Fruit fly (Drosophila melanogaster) whole organism, embryonic: Measurements from ENCODE around the gene CG5447.
A peak's percentile ranks its signal among the peaks of the same experiment; 100 is the strongest.

Experiments
- Ada2b ChIP-seq: fragments of 200-800 bp; sonication (Bioruptor generic); IDR thresholded peaks from 2 replicates; pipeline ENCODE4 v1.3.6; 2022; ENCODE audit warnings: missing biosample characterization, missing genetic modification characterization
- Atf-2 ChIP-seq: fragments of 200-800 bp; sonication (Bioruptor generic); optimal IDR thresholded peaks from 2 replicates; lab custom pipeline; 2016; ENCODE audit warnings: missing biosample characterization, missing genetic modification characterization
- CG11504 ChIP-seq: fragments of 200-800 bp; sonication (Bioruptor generic); optimal IDR thresholded peaks from 3 replicates; lab custom pipeline; 2019; ENCODE audit warnings: missing biosample characterization, mild to moderate bottlenecking, missing genetic modification characterization, moderate library complexity
- CG1233 ChIP-seq: fragments of 200-800 bp; sonication (Bioruptor generic); optimal IDR thresholded peaks from 4 replicates; lab custom pipeline; 2018; ENCODE audit warnings: missing biosample characterization, mild to moderate bottlenecking, missing genetic modification characterization
- CG12942 ChIP-seq: fragments of 200-800 bp; sonication (Bioruptor generic); optimal IDR thresholded peaks from 3 replicates; lab custom pipeline; 2016; ENCODE audit warnings: missing biosample characterization, missing genetic modification characterization
- CG14860 ChIP-seq: fragments of 200-800 bp; sonication (Bioruptor generic); IDR thresholded peaks from 3 replicates; pipeline ENCODE4 v1.3.6; 2022; ENCODE audit warnings: missing biosample characterization, missing genetic modification characterization; ENCODE audit not compliant: partially characterized antibody
- CG17385 ChIP-seq: fragments of 200-800 bp; sonication (Bioruptor generic); optimal IDR thresholded peaks from 3 replicates; lab custom pipeline; 2018; ENCODE audit warnings: missing biosample characterization, mild to moderate bottlenecking, missing genetic modification characterization
- CG1792 ChIP-seq: fragments of 200-800 bp; sonication (Bioruptor generic); optimal IDR thresholded peaks from 2 replicates; lab custom pipeline; 2016; ENCODE audit warnings: missing biosample characterization, missing genetic modification characterization
- CG2129 ChIP-seq: fragments of 200-800 bp; sonication (Bioruptor generic); IDR thresholded peaks from 2 replicates; pipeline ENCODE4 v1.3.6; 2022; ENCODE audit warnings: missing biosample characterization, missing genetic modification characterization; ENCODE audit not compliant: partially characterized antibody
- CG30020 ChIP-seq: fragments of 200-800 bp; optimal IDR thresholded peaks from 2 replicates; lab custom pipeline; 2019; ENCODE audit warnings: missing biosample characterization, mild to moderate bottlenecking, missing genetic modification characterization, moderate library complexity
- CG5245 ChIP-seq: fragments of 200-800 bp; sonication (Bioruptor generic); optimal IDR thresholded peaks from 3 replicates; lab custom pipeline; 2016; ENCODE audit warnings: missing biosample characterization, missing genetic modification characterization
- CG7963 ChIP-seq: fragments of 200-800 bp; sonication (Bioruptor generic); IDR thresholded peaks from 3 replicates; pipeline ENCODE4 v1.3.6; 2022; ENCODE audit warnings: missing biosample characterization, missing genetic modification characterization; ENCODE audit not compliant: partially characterized antibody
- CG8089 ChIP-seq: fragments of 200-800 bp; sonication (Bioruptor generic); optimal IDR thresholded peaks from 3 replicates; lab custom pipeline; 2016; ENCODE audit warnings: missing biosample characterization, missing genetic modification characterization
- CG9437 ChIP-seq: fragments of 200-800 bp; sonication (Bioruptor generic); optimal IDR thresholded peaks from 2 replicates; lab custom pipeline; 2018; ENCODE audit warnings: missing biosample characterization, mild to moderate bottlenecking, missing genetic modification characterization
- CG9817 ChIP-seq: fragments of 200-800 bp; sonication (Bioruptor generic); optimal IDR thresholded peaks from 2 replicates; lab custom pipeline; 2018; ENCODE audit warnings: missing biosample characterization, mild to moderate bottlenecking, missing genetic modification characterization, moderate library complexity
- Dad ChIP-seq: fragments of 200-800 bp; sonication (Bioruptor generic); optimal IDR thresholded peaks from 3 replicates; lab custom pipeline; 2016; ENCODE audit warnings: missing biosample characterization, missing genetic modification characterization
- Doc3 ChIP-seq: fragments of 200-800 bp; sonication (Bioruptor generic); IDR thresholded peaks from 3 replicates; pipeline ENCODE4 v1.3.6; 2022; ENCODE audit warnings: missing biosample characterization, missing genetic modification characterization; ENCODE audit not compliant: partially characterized antibody
- Dref ChIP-seq: fragments of 200-800 bp; sonication (Bioruptor generic); IDR thresholded peaks from 2 replicates; pipeline ENCODE4 v1.3.6; 2022; ENCODE audit warnings: missing biosample characterization, missing genetic modification characterization
- Hr51 ChIP-seq, 2 experiments: fragments of 200-800 bp; sonication (Bioruptor generic); optimal IDR thresholded peaks; 2 replicates in 1 of 2; 3 replicates in 1 of 2; lab custom pipeline; 2016 to 2018; ENCODE audit warnings: missing biosample characterization in 2 of 2, missing genetic modification characterization in 2 of 2, mild to moderate bottlenecking in 1 of 2, moderate library complexity in 1 of 2
- NK7.1 ChIP-seq: fragments of 200-800 bp; sonication (Bioruptor generic); optimal IDR thresholded peaks from 3 replicates; lab custom pipeline; 2016; ENCODE audit warnings: missing biosample characterization, missing genetic modification characterization
- Opbp ChIP-seq: fragments of 200-800 bp; sonication (Bioruptor generic); IDR thresholded peaks from 3 replicates; pipeline ENCODE4 v1.3.6; 2022; ENCODE audit warnings: missing biosample characterization, missing genetic modification characterization; ENCODE audit not compliant: partially characterized antibody
- Taf1 ChIP-seq: fragments of 200-800 bp; sonication (Bioruptor generic); IDR thresholded peaks from 2 replicates; pipeline ENCODE4 v1.3.6; 2022; ENCODE audit warnings: missing biosample characterization, missing genetic modification characterization
- amos ChIP-seq: fragments of 200-800 bp; sonication (Bioruptor generic); IDR thresholded peaks from 2 replicates; pipeline ENCODE4 v1.3.6; 2022; ENCODE audit warnings: missing biosample characterization, missing genetic modification characterization; ENCODE audit not compliant: partially characterized antibody
- aop ChIP-seq: fragments of 200-800 bp; sonication (Bioruptor generic); IDR thresholded peaks from 2 replicates; pipeline ENCODE4 v1.3.6; 2022; ENCODE audit warnings: missing biosample characterization, missing genetic modification characterization
- ara ChIP-seq: fragments of 200-800 bp; sonication (Bioruptor generic); IDR thresholded peaks from 2 replicates; pipeline ENCODE4 v1.3.6; 2022; ENCODE audit warnings: missing biosample characterization, missing genetic modification characterization
- ase ChIP-seq: fragments of 200-800 bp; sonication (Bioruptor generic); IDR thresholded peaks from 3 replicates; pipeline ENCODE4 v1.3.6; 2022; ENCODE audit warnings: missing biosample characterization, missing genetic modification characterization
- bab2 ChIP-seq: fragments of 200-800 bp; sonication (Bioruptor generic); optimal IDR thresholded peaks from 2 replicates; lab custom pipeline; 2016; ENCODE audit warnings: missing biosample characterization, missing genetic modification characterization
- bbx ChIP-seq: fragments of 200-800 bp; sonication (Bioruptor generic); IDR thresholded peaks from 2 replicates; pipeline ENCODE4 v1.3.6; 2022; ENCODE audit warnings: missing biosample characterization, missing genetic modification characterization; ENCODE audit not compliant: partially characterized antibody
- cato ChIP-seq: fragments of 200-800 bp; sonication (Bioruptor generic); optimal IDR thresholded peaks from 2 replicates; lab custom pipeline; 2016; ENCODE audit warnings: missing biosample characterization, missing genetic modification characterization, borderline replicate concordance
- caup ChIP-seq: fragments of 200-800 bp; sonication (Bioruptor generic); optimal IDR thresholded peaks from 3 replicates; lab custom pipeline; 2017; ENCODE audit warnings: missing biosample characterization, mild to moderate bottlenecking, missing genetic modification characterization, moderate library complexity; ENCODE audit not compliant: severe bottlenecking
- chm ChIP-seq: fragments of 200-800 bp; sonication (Bioruptor generic); IDR thresholded peaks from 2 replicates; pipeline ENCODE4 v1.3.6; 2022; ENCODE audit warnings: missing biosample characterization, missing genetic modification characterization
- crol ChIP-seq: fragments of 200-800 bp; sonication (Bioruptor generic); IDR thresholded peaks from 2 replicates; pipeline ENCODE4 v1.3.6; 2022; ENCODE audit warnings: missing biosample characterization, missing genetic modification characterization
- da ChIP-seq: fragments of 200-800 bp; sonication (Bioruptor generic); optimal IDR thresholded peaks from 2 replicates; lab custom pipeline; 2016; ENCODE audit warnings: missing biosample characterization, missing genetic modification characterization
- dati ChIP-seq: fragments of 200-800 bp; sonication (Bioruptor generic); IDR thresholded peaks from 2 replicates; pipeline ENCODE4 v1.3.6; 2022; ENCODE audit warnings: missing biosample characterization, missing genetic modification characterization
- en ChIP-seq: fragments of 200-800 bp; sonication (Bioruptor generic); optimal IDR thresholded peaks from 2 replicates; lab custom pipeline; 2016; ENCODE audit warnings: missing biosample characterization, missing genetic modification characterization
- fru ChIP-seq: fragments of >200 bp; optimal IDR thresholded peaks from 2 replicates; lab custom pipeline; 2017
- fu2 ChIP-seq: fragments of 200-800 bp; sonication (Bioruptor generic); optimal IDR thresholded peaks from 2 replicates; lab custom pipeline; 2016; ENCODE audit warnings: missing biosample characterization, missing genetic modification characterization
- grau ChIP-seq: fragments of 200-800 bp; optimal IDR thresholded peaks from 3 replicates; lab custom pipeline; 2019; ENCODE audit warnings: missing biosample characterization, mild to moderate bottlenecking, missing genetic modification characterization, moderate library complexity
- ind ChIP-seq: fragments of 200-800 bp; sonication (Bioruptor generic); optimal IDR thresholded peaks from 3 replicates; lab custom pipeline; 2016; ENCODE audit warnings: missing biosample characterization, missing genetic modification characterization
- insv ChIP-seq, 2 experiments: fragments of 200-800 bp; sonication (Bioruptor generic); optimal IDR thresholded peaks; 3 replicates each; lab custom pipeline; 2016 to 2018; ENCODE audit warnings: missing biosample characterization in 2 of 2, missing genetic modification characterization in 2 of 2
- jigr1 ChIP-seq: fragments of 200-800 bp; sonication (Bioruptor generic); IDR thresholded peaks from 3 replicates; pipeline ENCODE4 v1.3.6; 2022; ENCODE audit warnings: missing biosample characterization, missing genetic modification characterization
- lmd ChIP-seq: fragments of 200-800 bp; sonication (Bioruptor generic); IDR thresholded peaks from 2 replicates; pipeline ENCODE4 v1.3.6; 2022; ENCODE audit warnings: missing biosample characterization, missing genetic modification characterization
- lov ChIP-seq, 2 experiments: fragments of 200-800 bp in 1 of 2; fragments of >200 bp in 1 of 2; sonication (Bioruptor generic) in 1 of 2; IDR thresholded peaks in 1 of 2; optimal IDR thresholded peaks in 1 of 2; 2 replicates in 1 of 2; 3 replicates in 1 of 2; pipeline versions ENCODE4 v1.3.6 to Lab custom; 2017 to 2022; ENCODE audit warnings: missing biosample characterization in 1 of 2, missing genetic modification characterization in 1 of 2
- nau ChIP-seq: fragments of 200-800 bp; sonication (Bioruptor generic); optimal IDR thresholded peaks from 3 replicates; lab custom pipeline; 2017; ENCODE audit warnings: missing biosample characterization, mild to moderate bottlenecking, missing genetic modification characterization, missing genetic modification reagents
- nerfin-2 ChIP-seq: fragments of 200-800 bp; sonication (Bioruptor generic); IDR thresholded peaks from 2 replicates; pipeline ENCODE4 v1.3.6; 2022; ENCODE audit warnings: missing biosample characterization, missing genetic modification characterization; ENCODE audit not compliant: partially characterized antibody
- onecut ChIP-seq: fragments of 200-800 bp; sonication (Bioruptor generic); IDR thresholded peaks from 2 replicates; pipeline ENCODE4 v1.3.6; 2022; ENCODE audit warnings: missing biosample characterization, missing genetic modification characterization
- peb ChIP-seq: fragments of 200-800 bp; sonication (Bioruptor generic); IDR thresholded peaks from 2 replicates; pipeline ENCODE4 v1.3.6; 2022; ENCODE audit warnings: missing biosample characterization, missing genetic modification characterization
- schlank ChIP-seq: fragments of 200-800 bp; sonication (Bioruptor generic); optimal IDR thresholded peaks from 2 replicates; lab custom pipeline; 2018; ENCODE audit warnings: missing biosample characterization, mild to moderate bottlenecking, missing genetic modification characterization
- ssp ChIP-seq: fragments of 200-800 bp; sonication (Bioruptor generic); IDR thresholded peaks from 2 replicates; pipeline ENCODE4 v1.3.6; 2022; ENCODE audit warnings: missing biosample characterization, missing genetic modification characterization
- trh ChIP-seq: fragments of 200-800 bp; sonication (Bioruptor generic); optimal IDR thresholded peaks from 2 replicates; lab custom pipeline; 2016; ENCODE audit warnings: missing biosample characterization, missing genetic modification characterization
- wdn ChIP-seq: fragments of 200-800 bp; sonication (Bioruptor generic); IDR thresholded peaks from 2 replicates; pipeline ENCODE4 v1.3.6; 2022; ENCODE audit warnings: missing biosample characterization, missing genetic modification characterization

The CG5447 gene

DNA sequence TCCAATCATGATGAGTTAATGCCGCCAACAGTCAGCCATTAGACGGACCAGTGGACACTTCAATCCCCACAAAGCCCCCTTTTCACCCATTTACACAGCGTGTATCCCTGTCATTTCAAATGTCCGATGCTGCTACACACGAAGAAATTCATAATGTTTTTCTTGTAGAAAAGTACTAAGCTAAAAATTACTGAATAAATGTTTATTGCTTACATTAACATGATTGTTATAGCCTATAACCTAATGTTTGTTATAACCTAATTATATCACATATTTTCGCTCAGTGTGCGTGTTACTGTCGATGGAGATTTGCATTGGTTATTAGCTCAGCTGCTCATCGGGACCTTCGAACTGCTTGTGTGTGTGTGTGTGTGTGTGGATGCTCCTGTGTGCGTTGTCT, 15.8 kb upstream of the CG5447 start (continued):
- TF ChIP-seq fu2, result no peak
- TF ChIP-seq CG9437 (GFP tag; lab: Kevin White, UChicago), result peak; percentile 2
- TF ChIP-seq en (GFP tag; lab: Kevin White, UChicago), result no peak
- TF ChIP-seq Dref (GFP tag; lab: Robert Waterston, UW), result no peak
- no peak for TF ChIP-seq CG9817 (tag; lab: Kevin White, UChicago)
- peak; percentile 7 for TF ChIP-seq CG12942 (GFP tag; lab: Kevin White, UChicago)
- no peak for TF ChIP-seq cato (GFP tag; lab: Kevin White, UChicago)
- TF ChIP-seq wdn (GFP tag; lab: Robert Waterston, UW), result no peak
- peak in 1 of 2 experiments; percentile 68 for TF ChIP-seq Hr51 (GFP tag; optimal IDR thresholded peaks at IDR 0.05; lab: Kevin White, UChicago)
- no peak for TF ChIP-seq bbx (GFP tag; lab: Robert Waterston, UW)
- peak; percentile 64 for TF ChIP-seq Ada2b
- TF ChIP-seq da (GFP tag; lab: Kevin White, UChicago), result peak; percentile 8
- no peak for TF ChIP-seq CG7963 (GFP tag; lab: Robert Waterston, UW)
- no peak for TF ChIP-seq lov (optimal IDR thresholded peaks at IDR 0.05; lab: Kevin White, UChicago)
- TF ChIP-seq lov (GFP tag; IDR thresholded peaks at IDR 0.05; lab: Robert Waterston, UW), result no peak
- TF ChIP-seq lmd, result peak; percentile 52
- TF ChIP-seq CG5245, result peak; percentile 23
- no peak for TF ChIP-seq insv (GFP tag; optimal IDR thresholded peaks at IDR 0.05; lab: Kevin White, UChicago)
- TF ChIP-seq Atf-2, result no peak
- TF ChIP-seq trh (GFP tag; lab: Kevin White, UChicago), result peak; percentile 41
- TF ChIP-seq CG14860 (GFP tag; lab: Robert Waterston, UW), result no peak
- TF ChIP-seq fru, result no peak
- peak; percentile 56 for TF ChIP-seq ssp (GFP tag; lab: Robert Waterston, UW)
- TF ChIP-seq ind (GFP tag; lab: Kevin White, UChicago), result peak; percentile 50
- TF ChIP-seq Doc3 (GFP tag; lab: Robert Waterston, UW), result no peak
- no peak for TF ChIP-seq chm
- no peak for TF ChIP-seq schlank (tag; lab: Kevin White, UChicago)
- TF ChIP-seq crol (GFP tag; lab: Robert Waterston, UW), result no peak
- TF ChIP-seq Dad (GFP tag; lab: Kevin White, UChicago), result no peak
- no peak for TF ChIP-seq Taf1
- TF ChIP-seq NK7.1 (GFP tag; lab: Kevin White, UChicago), result no peak
- TF ChIP-seq bab2 (GFP tag; lab: Kevin White, UChicago), result peak; percentile 48
- TF ChIP-seq ase (GFP tag; lab: Robert Waterston, UW), result peak; percentile 47; the same call in 2 of the 3 replicates
- TF ChIP-seq grau (tag; lab: Kevin White, UChicago), result peak; percentile 38
- no peak for TF ChIP-seq CG30020 (tag; lab: Kevin White, UChicago)
- TF ChIP-seq CG8089 (GFP tag; lab: Kevin White, UChicago), result peak; percentile 39
- peak; percentile 19 for TF ChIP-seq CG17385 (GFP tag; lab: Kevin White, UChicago)
- TF ChIP-seq jigr1, result no peak
- TF ChIP-seq caup (GFP tag; lab: Kevin White, UChicago), result no peak
- no peak for TF ChIP-seq CG2129 (GFP tag; lab: Robert Waterston, UW)
- peak; percentile 71 for TF ChIP-seq CG11504
- TF ChIP-seq onecut (GFP tag; lab: Robert Waterston, UW), result no peak
- TF ChIP-seq CG1233 (GFP tag; lab: Kevin White, UChicago), result no peak
- peak; percentile 40 for TF ChIP-seq CG1792 (GFP tag; lab: Kevin White, UChicago)
- no peak for TF ChIP-seq peb (GFP tag; lab: Robert Waterston, UW)
- TF ChIP-seq nau, result peak; percentile 4
- TF ChIP-seq Opbp, result no peak
- no peak for TF ChIP-seq amos
- no peak for TF ChIP-seq nerfin-2 (GFP tag; lab: Robert Waterston, UW)
- no peak for TF ChIP-seq aop (GFP tag; lab: Robert Waterston, UW)
- peak; percentile 52 for TF ChIP-seq ara
- no peak for TF ChIP-seq dati (GFP tag; lab: Robert Waterston, UW)
